Fruit fly (Drosophila melanogaster) whole organism, embryonic: ENCODE measurements around the gene dpr20.
A peak's percentile ranks its signal among the peaks of the same experiment; 100 is the strongest.

Experiments
- Antp ChIP-seq: fragments of 200-800 bp; sonication (Bioruptor generic); optimal IDR thresholded peaks from 3 replicates; lab custom pipeline; 2016; ENCODE audit warnings: missing biosample characterization, missing genetic modification characterization
- Atf-2 ChIP-seq: fragments of 200-800 bp; sonication (Bioruptor generic); optimal IDR thresholded peaks from 2 replicates; lab custom pipeline; 2016; ENCODE audit warnings: missing biosample characterization, missing genetic modification characterization
- CG10274 ChIP-seq: fragments of 200-800 bp; sonication (Bioruptor generic); optimal IDR thresholded peaks from 3 replicates; lab custom pipeline; 2017; ENCODE audit warnings: missing biosample characterization, mild to moderate bottlenecking, missing genetic modification characterization
- CG10565 ChIP-seq: fragments of 200-800 bp; sonication (Bioruptor generic); optimal IDR thresholded peaks from 3 replicates; lab custom pipeline; 2016; ENCODE audit warnings: missing biosample characterization, mild to moderate bottlenecking, missing genetic modification characterization
- CG11093 ChIP-seq: fragments of 200-800 bp; sonication (Bioruptor generic); IDR thresholded peaks from 3 replicates; pipeline ENCODE4 v1.3.6; 2022; ENCODE audit warnings: missing biosample characterization, missing genetic modification characterization
- CG11247 ChIP-seq: fragments of 200-800 bp; sonication (Bioruptor generic); IDR thresholded peaks from 2 replicates; pipeline ENCODE4 v1.3.6; 2022; ENCODE audit warnings: missing biosample characterization, missing genetic modification characterization
- CG11456 ChIP-seq: fragments of 200-800 bp; sonication (Bioruptor generic); IDR thresholded peaks from 3 replicates; pipeline ENCODE4 v1.3.6; 2022; ENCODE audit warnings: missing biosample characterization, missing genetic modification characterization
- CG12299 ChIP-seq: fragments of 200-800 bp; sonication (Bioruptor generic); optimal IDR thresholded peaks from 2 replicates; lab custom pipeline; 2018; ENCODE audit warnings: missing biosample characterization, mild to moderate bottlenecking, missing genetic modification characterization
- CG14050 ChIP-seq: fragments of 200-800 bp; sonication (Bioruptor generic); IDR thresholded peaks from 3 replicates; pipeline ENCODE4 v1.3.6; 2022; ENCODE audit warnings: missing biosample characterization, missing genetic modification characterization
- CG14860 ChIP-seq: fragments of 200-800 bp; sonication (Bioruptor generic); IDR thresholded peaks from 3 replicates; pipeline ENCODE4 v1.3.6; 2022; ENCODE audit warnings: missing biosample characterization, missing genetic modification characterization; ENCODE audit not compliant: partially characterized antibody
- CG1602 ChIP-seq: fragments of 200-800 bp; sonication (Bioruptor generic); optimal IDR thresholded peaks from 3 replicates; lab custom pipeline; 2016; ENCODE audit warnings: missing biosample characterization, missing genetic modification characterization
- CG17186 ChIP-seq: fragments of 200-800 bp; sonication (Bioruptor generic); optimal IDR thresholded peaks from 3 replicates; lab custom pipeline; 2017; ENCODE audit warnings: missing biosample characterization, missing genetic modification reagents, missing genetic modification characterization
- CG17912 ChIP-seq: fragments of 200-800 bp; sonication (Bioruptor generic); optimal IDR thresholded peaks from 2 replicates; lab custom pipeline; 2018; ENCODE audit warnings: missing biosample characterization, mild to moderate bottlenecking, missing genetic modification characterization
- CG3407 ChIP-seq: fragments of 200-800 bp; sonication (Bioruptor generic); optimal IDR thresholded peaks from 2 replicates; lab custom pipeline; 2018; ENCODE audit warnings: missing biosample characterization, mild to moderate bottlenecking, missing genetic modification characterization
- CG34422 ChIP-seq: fragments of 200-800 bp; sonication (Bioruptor generic); IDR thresholded peaks from 3 replicates; pipeline ENCODE4 v1.3.6; 2022; ENCODE audit warnings: missing biosample characterization, missing genetic modification characterization
- CG4617 ChIP-seq: fragments of 200-800 bp; sonication (Bioruptor generic); optimal IDR thresholded peaks from 3 replicates; lab custom pipeline; 2016; ENCODE audit warnings: missing biosample characterization, missing genetic modification characterization, borderline replicate concordance
- CG8089 ChIP-seq: fragments of 200-800 bp; sonication (Bioruptor generic); optimal IDR thresholded peaks from 3 replicates; lab custom pipeline; 2016; ENCODE audit warnings: missing biosample characterization, missing genetic modification characterization
- Dad ChIP-seq: fragments of 200-800 bp; sonication (Bioruptor generic); optimal IDR thresholded peaks from 3 replicates; lab custom pipeline; 2016; ENCODE audit warnings: missing biosample characterization, missing genetic modification characterization
- Deaf1 ChIP-seq: fragments of 200-800 bp; optimal IDR thresholded peaks from 3 replicates; lab custom pipeline; 2019; ENCODE audit warnings: missing biosample characterization, mild to moderate bottlenecking, missing genetic modification characterization, moderate library complexity
- Dp ChIP-seq: fragments of 200-800 bp; sonication (Bioruptor generic); optimal IDR thresholded peaks from 2 replicates; lab custom pipeline; 2018; ENCODE audit warnings: missing biosample characterization, mild to moderate bottlenecking, missing genetic modification characterization, moderate library complexity
- Elba2 ChIP-seq: fragments of 200-800 bp; sonication (Bioruptor generic); optimal IDR thresholded peaks from 3 replicates; lab custom pipeline; 2016; ENCODE audit warnings: missing biosample characterization, missing genetic modification characterization
- Ets97D ChIP-seq: fragments of 200-800 bp; sonication (Bioruptor generic); optimal IDR thresholded peaks from 3 replicates; lab custom pipeline; 2016; ENCODE audit warnings: missing biosample characterization, missing genetic modification characterization
- Gsc ChIP-seq: fragments of 200-800 bp; sonication (Bioruptor generic); IDR thresholded peaks from 2 replicates; pipeline ENCODE4 v1.3.6; 2022; ENCODE audit warnings: missing biosample characterization, missing genetic modification characterization
- Hmr ChIP-seq: fragments of 200-800 bp; sonication (Bioruptor generic); optimal IDR thresholded peaks from 3 replicates; lab custom pipeline; 2017; ENCODE audit warnings: mild to moderate bottlenecking, missing biosample characterization, missing genetic modification reagents, missing genetic modification characterization
- Hr3 ChIP-seq: fragments of 200-800 bp; sonication (Bioruptor generic); optimal IDR thresholded peaks from 3 replicates; lab custom pipeline; 2016; ENCODE audit warnings: missing biosample characterization, missing genetic modification characterization
- Jarid2 ChIP-seq: fragments of 200-800 bp; sonication (Bioruptor generic); optimal IDR thresholded peaks from 3 replicates; lab custom pipeline; 2017; ENCODE audit warnings: mild to moderate bottlenecking, missing biosample characterization, missing genetic modification reagents, missing genetic modification characterization
- Kr ChIP-seq: fragments of 200-800 bp; sonication (Bioruptor generic); optimal IDR thresholded peaks from 2 replicates; lab custom pipeline; 2017; ENCODE audit warnings: missing biosample characterization, mild to moderate bottlenecking, missing genetic modification characterization
- Lhr ChIP-seq: fragments of 200-800 bp; sonication (Bioruptor generic); optimal IDR thresholded peaks from 3 replicates; lab custom pipeline; 2017; ENCODE audit warnings: mild to moderate bottlenecking, missing biosample characterization, missing genetic modification reagents, missing genetic modification characterization
- Lpt ChIP-seq: fragments of >200 bp; optimal IDR thresholded peaks from 2 replicates; lab custom pipeline; 2018; ENCODE audit warnings: missing biosample characterization, missing genetic modification characterization
- Xbp1 ChIP-seq: fragments of 200-800 bp; sonication (Bioruptor generic); optimal IDR thresholded peaks from 3 replicates; lab custom pipeline; 2016; ENCODE audit warnings: missing biosample characterization, mild to moderate bottlenecking, missing genetic modification characterization
- ci ChIP-seq: fragments of 200-800 bp; sonication (Bioruptor generic); IDR thresholded peaks from 3 replicates; pipeline ENCODE4 v1.3.6; 2022; ENCODE audit warnings: missing biosample characterization, missing genetic modification characterization
- crp ChIP-seq, 2 experiments: fragments of 200-800 bp; sonication (Bioruptor generic); optimal IDR thresholded peaks; 2 replicates in 1 of 2; 3 replicates in 1 of 2; lab custom pipeline; 2017; ENCODE audit warnings: missing biosample characterization in 2 of 2, missing genetic modification characterization in 2 of 2, mild to moderate bottlenecking in 1 of 2, moderate library complexity in 1 of 2
- dimm ChIP-seq: fragments of 200-800 bp; sonication (Bioruptor generic); IDR thresholded peaks from 2 replicates; pipeline ENCODE4 v1.3.6; 2022; ENCODE audit warnings: missing biosample characterization, missing genetic modification characterization
- dm ChIP-seq: fragments of 200-800 bp; sonication (Bioruptor generic); optimal IDR thresholded peaks from 3 replicates; lab custom pipeline; 2016; ENCODE audit warnings: missing biosample characterization, missing genetic modification characterization
- dmrt11E ChIP-seq: fragments of 200-800 bp; sonication (Bioruptor generic); optimal IDR thresholded peaks from 3 replicates; lab custom pipeline; 2018; ENCODE audit warnings: missing biosample characterization, mild to moderate bottlenecking, missing genetic modification characterization, moderate library complexity
- dysf ChIP-seq: fragments of 200-800 bp; sonication (Bioruptor generic); IDR thresholded peaks from 3 replicates; pipeline ENCODE4 v1.3.6; 2022; ENCODE audit warnings: missing biosample characterization, missing genetic modification characterization
- fd3F ChIP-seq: fragments of 200-800 bp; sonication (Bioruptor generic); optimal IDR thresholded peaks from 2 replicates; lab custom pipeline; 2018; ENCODE audit warnings: missing biosample characterization, mild to moderate bottlenecking, missing genetic modification characterization, moderate library complexity
- fd96Cb ChIP-seq: fragments of 200-800 bp; sonication (Bioruptor generic); optimal IDR thresholded peaks from 2 replicates; lab custom pipeline; 2018; ENCODE audit warnings: missing biosample characterization, mild to moderate bottlenecking, missing genetic modification characterization, moderate library complexity
- inv ChIP-seq: fragments of 200-800 bp; sonication (Bioruptor generic); IDR thresholded peaks from 2 replicates; pipeline ENCODE4 v1.3.6; 2022; ENCODE audit warnings: missing biosample characterization, missing genetic modification characterization; ENCODE audit not compliant: partially characterized antibody
- lilli ChIP-seq: fragments of 200-800 bp; sonication (Bioruptor generic); optimal IDR thresholded peaks from 3 replicates; lab custom pipeline; 2016; ENCODE audit warnings: missing biosample characterization, missing genetic modification characterization
- nmo ChIP-seq: fragments of 200-800 bp; sonication (Bioruptor generic); optimal IDR thresholded peaks from 2 replicates; lab custom pipeline; 2018; ENCODE audit warnings: missing biosample characterization, mild to moderate bottlenecking, missing genetic modification characterization, moderate library complexity
- odd ChIP-seq: fragments of 200-800 bp; sonication (Bioruptor generic); optimal IDR thresholded peaks from 2 replicates; lab custom pipeline; 2017; ENCODE audit warnings: missing biosample characterization, mild to moderate bottlenecking, missing genetic modification characterization
- otp ChIP-seq: fragments of 200-800 bp; sonication (Bioruptor generic); IDR thresholded peaks from 3 replicates; pipeline ENCODE4, ENCODE4 v1.3.6; 2022; ENCODE audit warnings: missing biosample characterization, missing genetic modification characterization
- pum ChIP-seq: fragments of 200-800 bp; sonication (Bioruptor generic); optimal IDR thresholded peaks from 2 replicates; lab custom pipeline; 2016; ENCODE audit warnings: missing biosample characterization, missing genetic modification characterization
- pzg ChIP-seq: fragments of 200-800 bp; sonication (Bioruptor generic); optimal IDR thresholded peaks from 3 replicates; lab custom pipeline; 2018; ENCODE audit warnings: missing biosample characterization, mild to moderate bottlenecking, missing genetic modification characterization, moderate library complexity
- slou ChIP-seq: fragments of 200-800 bp; sonication (Bioruptor generic); optimal IDR thresholded peaks from 3 replicates; lab custom pipeline; 2016; ENCODE audit warnings: missing biosample characterization, missing genetic modification characterization
- trh ChIP-seq: fragments of 200-800 bp; sonication (Bioruptor generic); optimal IDR thresholded peaks from 2 replicates; lab custom pipeline; 2016; ENCODE audit warnings: missing biosample characterization, missing genetic modification characterization
- ttk ChIP-seq: fragments of 200-800 bp; sonication (Bioruptor generic); IDR thresholded peaks from 2 replicates; pipeline ENCODE4 v2.1.2; 2022; ENCODE audit warnings: missing biosample characterization, missing genetic modification characterization
- vfl ChIP-seq: fragments of 200-800 bp; sonication (Bioruptor generic); optimal IDR thresholded peaks from 2 replicates; lab custom pipeline; 2016; ENCODE audit warnings: missing biosample characterization, missing genetic modification characterization
- wdn ChIP-seq: fragments of 200-800 bp; sonication (Bioruptor generic); IDR thresholded peaks from 2 replicates; pipeline ENCODE4 v1.3.6; 2022; ENCODE audit warnings: missing biosample characterization, missing genetic modification characterization
- wor ChIP-seq: fragments of 200-800 bp; sonication (Bioruptor generic); IDR thresholded peaks from 2 replicates; pipeline ENCODE4 v1.3.6; 2022; ENCODE audit warnings: missing biosample characterization, missing genetic modification characterization
- zen2 ChIP-seq: fragments of 200-800 bp; sonication (Bioruptor generic); IDR thresholded peaks from 3 replicates; pipeline ENCODE4 v1.3.6; 2022; ENCODE audit warnings: missing biosample characterization, missing genetic modification characterization; ENCODE audit not compliant: partially characterized antibody

The dpr20 gene

DNA sequence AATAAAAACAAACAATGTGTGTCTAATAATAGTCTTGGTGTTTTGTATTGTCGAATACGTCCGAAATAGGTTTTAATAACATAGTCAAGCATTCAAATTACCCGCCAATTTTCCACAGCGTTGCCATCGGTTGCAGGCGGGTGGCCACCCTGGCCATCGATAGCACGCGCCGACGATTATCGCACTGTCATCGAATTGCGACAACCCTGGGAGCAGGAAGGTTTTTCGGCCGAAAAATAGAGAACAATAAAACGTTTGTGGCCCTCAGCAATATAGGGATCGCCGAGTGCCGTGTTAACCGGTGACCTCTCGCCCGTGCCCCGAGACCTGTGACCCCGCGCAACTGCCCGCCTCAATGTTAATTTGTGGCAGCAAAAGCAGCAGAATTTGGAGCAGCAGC lies 14.7 kb upstream of the dpr20 start, which contains the start of gene Usp10 (continued):
- no peak for TF ChIP-seq dmrt11E (tag; lab: Kevin White, UChicago)
- TF ChIP-seq CG11456, result no peak
- no peak for TF ChIP-seq CG10565 (GFP tag; lab: Kevin White, UChicago)
- no peak for TF ChIP-seq Deaf1
- TF ChIP-seq CG14050, result no peak
- no peak for TF ChIP-seq trh (GFP tag; lab: Kevin White, UChicago)
- no peak for TF ChIP-seq odd (GFP tag; lab: Kevin White, UChicago)
- TF ChIP-seq Antp (GFP tag; lab: Kevin White, UChicago), result no peak
- TF ChIP-seq Hr3 (GFP tag; lab: Kevin White, UChicago), result no peak
- TF ChIP-seq Dp (GFP tag; lab: Kevin White, UChicago), result peak; percentile 98
- peak; percentile 49; the same call in 1 of the 2 replicates for TF ChIP-seq inv (GFP tag; lab: Robert Waterston, UW)
- TF ChIP-seq dysf (GFP tag; lab: Robert Waterston, UW), result no peak
- peak; percentile 48 for TF ChIP-seq Lhr (GFP tag; lab: Kevin White, UChicago)
- TF ChIP-seq lilli, result no peak
- TF ChIP-seq pum (GFP tag; lab: Kevin White, UChicago), result no peak
- no peak for TF ChIP-seq Lpt (GFP tag; lab: Kevin White, UChicago)
- TF ChIP-seq Kr (GFP tag; lab: Kevin White, UChicago), result no peak
- peak; percentile 76 for TF ChIP-seq CG17186 (GFP tag; lab: Kevin White, UChicago)
- no peak for TF ChIP-seq CG11247 (GFP tag; lab: Robert Waterston, UW)
- TF ChIP-seq fd96Cb (tag; lab: Kevin White, UChicago), result no peak
- TF ChIP-seq CG8089 (GFP tag; lab: Kevin White, UChicago), result no peak
- TF ChIP-seq Ets97D (GFP tag; lab: Kevin White, UChicago), result peak; percentile 61
- TF ChIP-seq CG14860, result peak; percentile 47; the same call in 1 of the 3 replicates
- TF ChIP-seq CG1602 (GFP tag; lab: Kevin White, UChicago), result no peak
- no peak for TF ChIP-seq Jarid2 (GFP tag; lab: Kevin White, UChicago)
- TF ChIP-seq ttk (GFP tag; lab: Robert Waterston, UW), result no peak
- peak; percentile 24 for TF ChIP-seq nmo (GFP tag; lab: Kevin White, UChicago)
- no peak for TF ChIP-seq wor (GFP tag; lab: Robert Waterston, UW)
- no peak for TF ChIP-seq dimm (GFP tag; lab: Robert Waterston, UW)
- TF ChIP-seq CG12299 (tag; lab: Kevin White, UChicago), result no peak
- TF ChIP-seq wdn (GFP tag; lab: Robert Waterston, UW), result 0 out of 2 replicates have a peak, but pooled peaks have one; percentile 10
- no peak for TF ChIP-seq Atf-2 (GFP tag; lab: Kevin White, UChicago)
- no peak for TF ChIP-seq CG3407 (GFP tag; lab: Kevin White, UChicago)
- TF ChIP-seq ci (GFP tag; lab: Robert Waterston, UW), result peak; percentile 54; the same call in 1 of the 3 replicates
- no peak for TF ChIP-seq Hmr (GFP tag; lab: Kevin White, UChicago)
- TF ChIP-seq vfl (GFP tag; lab: Kevin White, UChicago), result no peak
- no peak for TF ChIP-seq slou (GFP tag; lab: Kevin White, UChicago)
- TF ChIP-seq CG4617 (GFP tag; lab: Kevin White, UChicago), result peak; percentile 88
- no peak; the same call in 2 of the 3 replicates for TF ChIP-seq CG34422 (GFP tag; lab: Robert Waterston, UW)
- TF ChIP-seq Xbp1, result no peak
- TF ChIP-seq otp (GFP tag; lab: Robert Waterston, UW), result no peak
- no peak for TF ChIP-seq CG17912 (GFP tag; lab: Kevin White, UChicago)
- no peak for TF ChIP-seq CG11093 (GFP tag; lab: Robert Waterston, UW)
- no peak for TF ChIP-seq Dad (GFP tag; lab: Kevin White, UChicago)
- TF ChIP-seq Gsc (GFP tag; lab: Robert Waterston, UW), result no peak
- peak; percentile 93 for TF ChIP-seq pzg (GFP tag; lab: Kevin White, UChicago)
- TF ChIP-seq zen2, result peak; percentile 68
- TF ChIP-seq Elba2 (GFP tag; lab: Kevin White, UChicago), result no peak
- TF ChIP-seq CG10274, result no peak
- TF ChIP-seq dm (GFP tag; lab: Kevin White, UChicago), result peak; percentile 22
- no peak for TF ChIP-seq crp (GFP tag; optimal IDR thresholded peaks at IDR 0.05; lab: Kevin White, UChicago)
- no peak for TF ChIP-seq fd3F (GFP tag; lab: Kevin White, UChicago)
